Worm (Caenorhabditis elegans) whole organism, L4/young adult: Measurements from ENCODE around the gene srj-32.

Experiments used
- W03F9.2 ChIP-seq: fragments of 150-350 bp; optimal IDR thresholded peaks from 2 replicates; lab custom pipeline; 2014; ENCODE audit warnings: missing biosample characterization, missing genetic modification characterization
- dao-5 ChIP-seq: sonication (generic microtip); optimal IDR thresholded peaks from 2 replicates; lab custom pipeline; 2016; ENCODE audit warnings: missing genotype, missing genetic modification characterization, moderate library complexity, missing compliant biosample characterization
- him-1 ChIP-seq: sonication (generic microtip); optimal IDR thresholded peaks from 2 replicates; lab custom pipeline; 2016; ENCODE audit warnings: missing genotype, missing genetic modification reagents, missing genetic modification characterization, missing compliant biosample characterization

ce11 chrV:7264042-7264441 is 33.1 kb downstream of the srj-32 start, which contains the start of gene C13A2.9:
- no peak for TF ChIP-seq him-1 (tag; lab: Kevin White, UChicago)
- TF ChIP-seq dao-5, result no peak
- no peak for TF ChIP-seq W03F9.2
